Fruit fly (Drosophila melanogaster) whole organism, embryonic: ENCODE data around the gene Nmt.

Experiments
- Ada2b ChIP-seq: fragments of 200-800 bp; sonication (Bioruptor generic); IDR thresholded peaks from 2 replicates; pipeline ENCODE4 v1.3.6; 2022; ENCODE audit warnings: missing biosample characterization, missing genetic modification characterization
- Atf3 ChIP-seq: fragments of 200-800 bp; sonication (Bioruptor generic); optimal IDR thresholded peaks from 3 replicates; lab custom pipeline; 2016; ENCODE audit warnings: missing biosample characterization, missing genetic modification characterization
- BtbVII ChIP-seq: fragments of 200-800 bp; sonication (Bioruptor generic); optimal IDR thresholded peaks from 3 replicates; lab custom pipeline; 2017; ENCODE audit warnings: missing biosample characterization, mild to moderate bottlenecking, missing genetic modification characterization
- CG10147 ChIP-seq: fragments of 200-800 bp; sonication (Bioruptor generic); optimal IDR thresholded peaks from 2 replicates; lab custom pipeline; 2019; ENCODE audit warnings: missing biosample characterization, mild to moderate bottlenecking, missing genetic modification characterization, moderate library complexity
- CG10274 ChIP-seq: fragments of 200-800 bp; sonication (Bioruptor generic); optimal IDR thresholded peaks from 3 replicates; lab custom pipeline; 2017; ENCODE audit warnings: missing biosample characterization, mild to moderate bottlenecking, missing genetic modification characterization
- CG10565 ChIP-seq: fragments of 200-800 bp; sonication (Bioruptor generic); optimal IDR thresholded peaks from 3 replicates; lab custom pipeline; 2016; ENCODE audit warnings: missing biosample characterization, mild to moderate bottlenecking, missing genetic modification characterization
- CG10979 ChIP-seq: fragments of 200-800 bp; sonication (Bioruptor generic); optimal IDR thresholded peaks from 2 replicates; lab custom pipeline; 2018; ENCODE audit warnings: missing biosample characterization, mild to moderate bottlenecking, missing genetic modification characterization, moderate library complexity
- CG12659 ChIP-seq: fragments of 200-800 bp; sonication (Bioruptor generic); optimal IDR thresholded peaks from 3 replicates; lab custom pipeline; 2017; ENCODE audit warnings: mild to moderate bottlenecking, missing biosample characterization, missing genetic modification reagents, missing genetic modification characterization
- CG13624 ChIP-seq: fragments of 200-800 bp; sonication (Bioruptor generic); optimal IDR thresholded peaks from 2 replicates; lab custom pipeline; 2016; ENCODE audit warnings: missing biosample characterization, missing genetic modification characterization
- CG14860 ChIP-seq: fragments of 200-800 bp; sonication (Bioruptor generic); IDR thresholded peaks from 3 replicates; pipeline ENCODE4 v1.3.6; 2022; ENCODE audit warnings: missing biosample characterization, missing genetic modification characterization; ENCODE audit not compliant: partially characterized antibody
- CG1602 ChIP-seq: fragments of 200-800 bp; sonication (Bioruptor generic); optimal IDR thresholded peaks from 3 replicates; lab custom pipeline; 2016; ENCODE audit warnings: missing biosample characterization, missing genetic modification characterization
- CG16779 ChIP-seq: fragments of 200-800 bp; sonication (Bioruptor generic); IDR thresholded peaks from 2 replicates; pipeline ENCODE4 v1.3.6; 2022; ENCODE audit warnings: missing biosample characterization, missing genetic modification characterization
- CG17385 ChIP-seq: fragments of 200-800 bp; sonication (Bioruptor generic); optimal IDR thresholded peaks from 3 replicates; lab custom pipeline; 2018; ENCODE audit warnings: missing biosample characterization, mild to moderate bottlenecking, missing genetic modification characterization
- CG18011 ChIP-seq: fragments of 200-800 bp; sonication (Bioruptor generic); optimal IDR thresholded peaks from 2 replicates; lab custom pipeline; 2017; ENCODE audit warnings: missing biosample characterization, missing genetic modification characterization, mild to moderate bottlenecking, moderate library complexity, missing genotype
- CG18619 ChIP-seq: fragments of 200-800 bp; sonication (Bioruptor generic); optimal IDR thresholded peaks from 3 replicates; lab custom pipeline; 2017; ENCODE audit warnings: missing biosample characterization, mild to moderate bottlenecking, missing genetic modification characterization
- CG5245 ChIP-seq: fragments of 200-800 bp; sonication (Bioruptor generic); optimal IDR thresholded peaks from 3 replicates; lab custom pipeline; 2016; ENCODE audit warnings: missing biosample characterization, missing genetic modification characterization
- CG7963 ChIP-seq: fragments of 200-800 bp; sonication (Bioruptor generic); IDR thresholded peaks from 3 replicates; pipeline ENCODE4 v1.3.6; 2022; ENCODE audit warnings: missing biosample characterization, missing genetic modification characterization; ENCODE audit not compliant: partially characterized antibody
- CG8765 ChIP-seq: fragments of 200-800 bp; sonication (Bioruptor generic); IDR thresholded peaks from 2 replicates; pipeline ENCODE4 v1.3.6; 2022; ENCODE audit warnings: missing biosample characterization, missing genetic modification characterization
- CG9876 ChIP-seq: fragments of 200-800 bp; sonication (Bioruptor generic); optimal IDR thresholded peaks from 2 replicates; lab custom pipeline; 2016; ENCODE audit warnings: missing biosample characterization, missing genetic modification characterization
- Doc2 ChIP-seq: fragments of 200-800 bp; sonication (Bioruptor generic); IDR thresholded peaks from 2 replicates; pipeline ENCODE4 v1.3.6; 2022; ENCODE audit warnings: missing biosample characterization, missing genetic modification characterization
- Eip74EF ChIP-seq, 2 experiments: fragments of 200-800 bp in 1 of 2; fragments of >200 bp in 1 of 2; sonication (Bioruptor generic) in 1 of 2; optimal IDR thresholded peaks; 2 replicates each; lab custom pipeline; 2017 to 2019; ENCODE audit warnings: missing biosample characterization in 2 of 2, missing genetic modification characterization in 2 of 2, mild to moderate bottlenecking in 1 of 2, moderate library complexity in 1 of 2
- HLH3B ChIP-seq: fragments of 200-800 bp; sonication (Bioruptor generic); IDR thresholded peaks from 2 replicates; pipeline ENCODE4 v1.3.6; 2022; ENCODE audit warnings: missing biosample characterization, missing genetic modification characterization
- Hr51 ChIP-seq, 2 experiments: fragments of 200-800 bp; sonication (Bioruptor generic); optimal IDR thresholded peaks; 2 replicates in 1 of 2; 3 replicates in 1 of 2; lab custom pipeline; 2016 to 2018; ENCODE audit warnings: missing biosample characterization in 2 of 2, missing genetic modification characterization in 2 of 2, mild to moderate bottlenecking in 1 of 2, moderate library complexity in 1 of 2
- Jarid2 ChIP-seq: fragments of 200-800 bp; sonication (Bioruptor generic); optimal IDR thresholded peaks from 3 replicates; lab custom pipeline; 2017; ENCODE audit warnings: mild to moderate bottlenecking, missing biosample characterization, missing genetic modification reagents, missing genetic modification characterization
- Myb ChIP-seq: fragments of 200-800 bp; sonication (Bioruptor generic); optimal IDR thresholded peaks from 2 replicates; lab custom pipeline; 2016; ENCODE audit warnings: missing biosample characterization, missing genetic modification characterization
- Nf-YA ChIP-seq: fragments of 200-800 bp; sonication (Bioruptor generic); IDR thresholded peaks from 2 replicates; pipeline ENCODE4 v1.3.6; 2022; ENCODE audit warnings: missing biosample characterization, missing genetic modification characterization
- Oaz ChIP-seq: fragments of 200-800 bp; sonication (Bioruptor generic); IDR thresholded peaks from 2 replicates; pipeline ENCODE4 v1.3.6; 2022; ENCODE audit warnings: missing biosample characterization, missing genetic modification characterization
- ab ChIP-seq: fragments of 200-800 bp; sonication (Bioruptor generic); optimal IDR thresholded peaks from 2 replicates; lab custom pipeline; 2016; ENCODE audit warnings: missing biosample characterization, missing genetic modification characterization
- bab2 ChIP-seq: fragments of 200-800 bp; sonication (Bioruptor generic); optimal IDR thresholded peaks from 2 replicates; lab custom pipeline; 2016; ENCODE audit warnings: missing biosample characterization, missing genetic modification characterization
- btn ChIP-seq: fragments of 200-800 bp; sonication (Bioruptor generic); optimal IDR thresholded peaks from 2 replicates; lab custom pipeline; 2016; ENCODE audit warnings: missing biosample characterization, missing genetic modification characterization
- cg ChIP-seq: fragments of 200-800 bp; sonication (Bioruptor generic); optimal IDR thresholded peaks from 3 replicates; lab custom pipeline; 2019; ENCODE audit warnings: missing biosample characterization, mild to moderate bottlenecking, missing genetic modification characterization, moderate library complexity
- ci ChIP-seq: fragments of 200-800 bp; sonication (Bioruptor generic); IDR thresholded peaks from 3 replicates; pipeline ENCODE4 v1.3.6; 2022; ENCODE audit warnings: missing biosample characterization, missing genetic modification characterization
- corto ChIP-seq: fragments of 200-800 bp; sonication (Bioruptor generic); optimal IDR thresholded peaks from 2 replicates; lab custom pipeline; 2016; ENCODE audit warnings: missing biosample characterization, mild to moderate bottlenecking, missing genetic modification characterization, moderate library complexity
- da ChIP-seq: fragments of 200-800 bp; sonication (Bioruptor generic); optimal IDR thresholded peaks from 2 replicates; lab custom pipeline; 2016; ENCODE audit warnings: missing biosample characterization, missing genetic modification characterization
- emc ChIP-seq: fragments of 200-800 bp; sonication (Bioruptor generic); optimal IDR thresholded peaks from 2 replicates; lab custom pipeline; 2016; ENCODE audit warnings: missing biosample characterization, missing genetic modification characterization
- gce ChIP-seq: fragments of 200-800 bp; sonication (Bioruptor generic); IDR thresholded peaks from 3 replicates; pipeline ENCODE4 v1.3.6; 2022; ENCODE audit warnings: missing biosample characterization, missing genetic modification characterization
- gro ChIP-seq: fragments of 200-800 bp; sonication (Bioruptor generic); optimal IDR thresholded peaks from 2 replicates; lab custom pipeline; 2016; ENCODE audit warnings: missing biosample characterization, missing genetic modification characterization
- gt ChIP-seq: fragments of 200-800 bp; sonication (Bioruptor generic); IDR thresholded peaks from 2 replicates; pipeline ENCODE4 v1.3.6; 2022; ENCODE audit warnings: missing biosample characterization, missing genetic modification characterization
- hb ChIP-seq: fragments of 200-800 bp; sonication (Bioruptor generic); IDR thresholded peaks from 3 replicates; pipeline ENCODE4 v1.3.6; 2022; ENCODE audit warnings: missing biosample characterization, missing genetic modification characterization; ENCODE audit not compliant: partially characterized antibody
- mirr ChIP-seq: fragments of 200-800 bp; sonication (Bioruptor generic); optimal IDR thresholded peaks from 3 replicates; lab custom pipeline; 2018; ENCODE audit warnings: missing biosample characterization, mild to moderate bottlenecking, missing genetic modification characterization
- org-1 ChIP-seq: fragments of 200-800 bp; sonication (Bioruptor generic); optimal IDR thresholded peaks from 2 replicates; lab custom pipeline; 2017; ENCODE audit warnings: missing biosample characterization, missing genetic modification characterization
- pnt ChIP-seq: fragments of 200-800 bp; sonication (Bioruptor generic); optimal IDR thresholded peaks from 3 replicates; lab custom pipeline; 2016; ENCODE audit warnings: missing biosample characterization, missing genetic modification characterization
- prd ChIP-seq, 3 experiments: fragments of >200 bp in 2 of 3; fragments of 200-800 bp in 1 of 3; sonication (Bioruptor generic) in 1 of 3; optimal IDR thresholded peaks in 2 of 3; IDR thresholded peaks in 1 of 3; 2 replicates in 2 of 3; 3 replicates in 1 of 3; pipeline versions ENCODE4 v1.3.6 to Lab custom; 2017 to 2022; ENCODE audit warnings: missing biosample characterization in 1 of 3, missing genetic modification characterization in 1 of 3
- scrt ChIP-seq: fragments of 200-800 bp; sonication (Bioruptor generic); optimal IDR thresholded peaks from 2 replicates; lab custom pipeline; 2018; ENCODE audit warnings: missing biosample characterization, mild to moderate bottlenecking, missing genetic modification characterization, moderate library complexity
- sisA ChIP-seq: fragments of 200-800 bp; sonication (Bioruptor generic); IDR thresholded peaks from 2 replicates; pipeline ENCODE4 v1.3.6; 2022; ENCODE audit warnings: missing biosample characterization, missing genetic modification characterization
- sna ChIP-seq: fragments of 200-800 bp; sonication (Bioruptor generic); IDR thresholded peaks from 2 replicates; pipeline ENCODE4 v1.3.6; 2022; ENCODE audit warnings: missing biosample characterization, missing genetic modification characterization; ENCODE audit not compliant: partially characterized antibody
- stwl ChIP-seq: fragments of 200-800 bp; sonication (Bioruptor generic); optimal IDR thresholded peaks from 3 replicates; lab custom pipeline; 2018; ENCODE audit warnings: missing biosample characterization, mild to moderate bottlenecking, missing genetic modification characterization, moderate library complexity
- tap ChIP-seq: fragments of 200-800 bp; optimal IDR thresholded peaks from 3 replicates; lab custom pipeline; 2019; ENCODE audit warnings: missing biosample characterization, mild to moderate bottlenecking, missing genetic modification characterization, moderate library complexity
- unc-4 ChIP-seq: fragments of 200-800 bp; sonication (Bioruptor generic); IDR thresholded peaks from 2 replicates; pipeline ENCODE4 v1.3.6; 2022; ENCODE audit warnings: missing biosample characterization, missing genetic modification characterization; ENCODE audit not compliant: partially characterized antibody

Nmt gene

DNA sequence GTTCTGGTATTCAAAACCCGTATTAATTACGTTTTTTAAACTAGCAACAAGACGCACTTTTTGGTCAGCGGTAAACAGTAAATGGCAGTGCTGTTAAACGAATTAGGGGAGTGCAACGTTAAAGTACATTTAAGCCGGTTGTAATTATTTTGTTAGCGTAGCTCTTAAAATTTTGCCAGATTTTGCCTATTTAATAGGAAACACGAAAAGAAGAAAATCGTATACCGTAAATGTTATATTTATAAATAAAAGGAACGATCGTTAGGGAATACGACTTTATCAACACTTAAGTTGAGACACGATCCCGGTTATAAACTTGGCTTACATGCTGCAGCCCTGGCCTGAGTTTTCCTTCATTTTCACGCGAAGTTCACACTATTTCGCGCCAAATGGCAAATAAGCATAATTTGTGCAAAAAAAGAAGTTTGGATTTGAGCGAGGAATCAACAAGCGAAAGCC is 40.8 kb downstream of the Nmt start, which contains the start of the genes Setx and mus301 (continued):
- peak; percentile 76 for TF ChIP-seq pnt (GFP tag; lab: Kevin White, UChicago)
- no peak for TF ChIP-seq Nf-YA (GFP tag; lab: Robert Waterston, UW)
- TF ChIP-seq CG5245 (GFP tag; lab: Kevin White, UChicago) = peak; percentile 67
- peak; percentile 48 for TF ChIP-seq CG10565 (GFP tag; lab: Kevin White, UChicago)
- TF ChIP-seq CG9876 (GFP tag; lab: Kevin White, UChicago) = peak; percentile 81
- peak; percentile 66 for TF ChIP-seq CG17385 (GFP tag; lab: Kevin White, UChicago)
- TF ChIP-seq CG18011 = peak; percentile 76
- no peak for TF ChIP-seq mirr (GFP tag; lab: Kevin White, UChicago)
- TF ChIP-seq da (GFP tag; lab: Kevin White, UChicago) = peak; percentile 72
- TF ChIP-seq CG13624 (GFP tag; lab: Kevin White, UChicago) = peak; percentile 91
- TF ChIP-seq CG10274 (GFP tag; lab: Kevin White, UChicago) = peak; percentile 9
- TF ChIP-seq sna (GFP tag; lab: Robert Waterston, UW) = no peak
- TF ChIP-seq org-1 (GFP tag; lab: Kevin White, UChicago) = peak; percentile 5
- TF ChIP-seq CG7963 (GFP tag; lab: Robert Waterston, UW) = no peak
- no peak for TF ChIP-seq BtbVII (GFP tag; lab: Kevin White, UChicago)
- TF ChIP-seq CG14860 (GFP tag; lab: Robert Waterston, UW) = no peak
- TF ChIP-seq gce (GFP tag; lab: Robert Waterston, UW) = no peak
- no peak for TF ChIP-seq cg (GFP tag; lab: Kevin White, UChicago)
- TF ChIP-seq CG1602 (GFP tag; lab: Kevin White, UChicago) = peak; percentile 85
- peak; percentile 74 for TF ChIP-seq Atf3 (GFP tag; lab: Kevin White, UChicago)
- TF ChIP-seq stwl (tag; lab: Kevin White, UChicago) = peak; percentile 78
- TF ChIP-seq ci (GFP tag; lab: Robert Waterston, UW) = peak; percentile 58; the same call in 1 of the 3 replicates
- TF ChIP-seq ab (GFP tag; lab: Kevin White, UChicago) = peak; percentile 65
- no peak for TF ChIP-seq Jarid2
- TF ChIP-seq Ada2b (GFP tag; lab: Robert Waterston, UW) = peak; percentile 58
- TF ChIP-seq gt (GFP tag; lab: Robert Waterston, UW) = no peak
- no peak for TF ChIP-seq CG10147
- TF ChIP-seq corto (GFP tag; lab: Kevin White, UChicago) = peak; percentile 11
- TF ChIP-seq CG12659 = peak; percentile 94
- peak; percentile 84 for TF ChIP-seq gro
- peak; percentile 45; the same call in 1 of the 2 replicates for TF ChIP-seq CG8765 (GFP tag; lab: Robert Waterston, UW)
- peak; percentile 71 for TF ChIP-seq emc (GFP tag; lab: Kevin White, UChicago)
- TF ChIP-seq CG18619 (GFP tag; lab: Kevin White, UChicago) = peak; percentile 77
- TF ChIP-seq bab2 (GFP tag; lab: Kevin White, UChicago) = peak; percentile 84
- peak; percentile 55 for TF ChIP-seq HLH3B (GFP tag; lab: Robert Waterston, UW)
- no peak for TF ChIP-seq tap (tag; lab: Kevin White, UChicago)
- TF ChIP-seq CG10979 (tag; lab: Kevin White, UChicago) = peak; percentile 69
- no peak for TF ChIP-seq prd (optimal IDR thresholded peaks at IDR 0.05; lab: Kevin White, UChicago)
- peak; percentile 84 for TF ChIP-seq prd (GFP tag; IDR thresholded peaks at IDR 0.05; lab: Robert Waterston, UW)
- TF ChIP-seq Eip74EF (GFP tag; optimal IDR thresholded peaks at IDR 0.05; lab: Kevin White, UChicago) = no peak
- peak; percentile 17; the same call in 1 of the 2 replicates for TF ChIP-seq unc-4 (GFP tag; lab: Robert Waterston, UW)
- peak in 1 of 2 experiments; percentile 87 for TF ChIP-seq Hr51 (GFP tag; optimal IDR thresholded peaks at IDR 0.05; lab: Kevin White, UChicago)
- TF ChIP-seq CG16779 (GFP tag; lab: Robert Waterston, UW) = no peak
- TF ChIP-seq btn (GFP tag; lab: Kevin White, UChicago) = peak; percentile 58
- TF ChIP-seq scrt = no peak
- TF ChIP-seq hb (GFP tag; lab: Robert Waterston, UW) = no peak
- TF ChIP-seq sisA (GFP tag; lab: Robert Waterston, UW) = peak; percentile 78
- peak; percentile 83 for TF ChIP-seq Myb (GFP tag; lab: Kevin White, UChicago)
- TF ChIP-seq Oaz (GFP tag; lab: Robert Waterston, UW) = 0 out of 2 replicates have a peak, but pooled peaks have one; percentile 20
- TF ChIP-seq Doc2 (GFP tag; lab: Robert Waterston, UW) = no peak
